Fruit fly (Drosophila melanogaster): ENCODE results near the gene cdi.

cdi gene

dm6 chr3R:19058384-19058783, 35.7 kb downstream of the cdi start:
- no peak for TF ChIP-seq usp (GFP tag; optimal IDR thresholded peaks at IDR 0.05)
- TF ChIP-seq Jra (GFP tag; optimal IDR thresholded peaks at IDR 0.05), result no peak
- no peak for TF ChIP-seq CG32264 (GFP tag; optimal IDR thresholded peaks at IDR 0.05)
- no peak for TF ChIP-seq rgr (GFP tag; optimal IDR thresholded peaks at IDR 0.05)
- no peak for TF ChIP-seq Sp1 (GFP tag; optimal IDR thresholded peaks at IDR 0.05)
- TF ChIP-seq jim (GFP tag; optimal IDR thresholded peaks at IDR 0.05), result no peak

- TF ChIP-seq Abd-B (GFP tag; optimal IDR thresholded peaks at IDR 0.05) (no peak), CG9705 (GFP tag; optimal IDR thresholded peaks at IDR 0.05) (no peak), N (GFP tag; optimal IDR thresholded peaks at IDR 0.05) (no peak)
Observed at dm6 chr3R:19056884-19057283, 37.2 kb downstream of the cdi start.

dm6 chr3R:19054839-19055238, 39.2 kb downstream of the cdi start:
- TF ChIP-seq fru (GFP tag; optimal IDR thresholded peaks at IDR 0.05), result no peak
- TF ChIP-seq HLH106 (tag; optimal IDR thresholded peaks at IDR 0.05), result no peak
- TF ChIP-seq Dfd (GFP tag; optimal IDR thresholded peaks at IDR 0.05), result no peak
- no peak for TF ChIP-seq Hr83 (GFP tag; optimal IDR thresholded peaks at IDR 0.05; ENCODE audit: poor library complexity, severe bottlenecking)
- TF ChIP-seq Myc (optimal IDR thresholded peaks at IDR 0.05), result no peak
- TF ChIP-seq Rel (GFP tag; optimal IDR thresholded peaks at IDR 0.05), result no peak
- no peak for TF ChIP-seq Rel (tag; optimal IDR thresholded peaks at IDR 0.05)
- no peak for TF ChIP-seq psq (GFP tag; optimal IDR thresholded peaks at IDR 0.05)
- no peak for TF ChIP-seq CG32264 (GFP tag; optimal IDR thresholded peaks at IDR 0.05)
- TF ChIP-seq br (GFP tag; optimal IDR thresholded peaks at IDR 0.05), result no peak
- no peak for TF ChIP-seq sv (GFP tag; optimal IDR thresholded peaks at IDR 0.05)
- TF ChIP-seq sage (GFP tag; optimal IDR thresholded peaks at IDR 0.05), result no peak

DNA sequence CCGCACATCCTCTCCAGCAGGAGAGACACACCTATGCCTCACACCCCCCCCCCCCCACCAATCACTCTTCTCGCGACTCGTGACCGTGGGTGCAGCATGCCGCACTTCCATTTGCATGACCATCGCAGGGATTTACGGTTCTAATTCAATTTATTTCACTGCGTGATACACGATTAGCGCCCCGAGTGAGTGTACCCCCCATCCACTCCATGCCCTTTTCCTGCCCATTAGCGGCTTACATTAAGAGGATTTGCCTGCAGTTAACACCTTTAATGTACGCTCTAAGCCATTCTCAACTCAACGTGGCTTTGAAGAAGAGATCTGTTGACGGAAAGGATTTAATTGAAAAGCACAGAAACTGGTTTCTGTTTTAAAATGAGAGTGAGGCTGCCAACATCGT, 41.6 kb downstream of the cdi start:
- TF ChIP-seq Hnf4 (GFP tag; optimal IDR thresholded peaks at IDR 0.05) (no peak), CG32264 (GFP tag; optimal IDR thresholded peaks at IDR 0.05) (no peak), h (GFP tag; optimal IDR thresholded peaks at IDR 0.05) (no peak), Myc (optimal IDR thresholded peaks at IDR 0.05) (no peak), lola (GFP tag; optimal IDR thresholded peaks at IDR 0.05) (no peak), usp (GFP tag; optimal IDR thresholded peaks at IDR 0.05) (no peak)

DNA sequence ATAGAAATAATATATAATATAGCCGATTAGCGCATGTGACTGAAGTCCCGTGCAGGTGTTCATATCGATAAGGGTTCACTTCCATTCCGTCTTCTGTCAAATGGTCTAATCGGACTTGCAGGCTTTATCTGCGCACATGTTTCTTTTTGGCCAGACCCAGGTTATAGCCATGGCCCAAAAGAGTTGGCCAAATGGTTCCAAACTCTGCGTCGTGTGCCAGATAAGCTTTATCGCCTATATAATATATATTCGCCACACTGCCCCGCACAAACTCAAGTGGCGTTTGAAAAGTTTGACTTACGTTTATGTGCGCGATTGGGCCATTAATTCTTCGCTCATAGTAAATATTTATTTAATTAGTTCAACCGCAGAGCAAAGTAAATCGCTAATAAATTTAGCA, 42.8 kb downstream of the cdi start:
- no peak for TF ChIP-seq psq (GFP tag; optimal IDR thresholded peaks at IDR 0.05)
- TF ChIP-seq h (GFP tag; optimal IDR thresholded peaks at IDR 0.05), result peak; percentile 74
- TF ChIP-seq Dif (GFP tag; optimal IDR thresholded peaks at IDR 0.05; ENCODE audit: partially characterized antibody), result peak; percentile 5
- no peak for TF ChIP-seq CG32264 (GFP tag; optimal IDR thresholded peaks at IDR 0.05)
- no peak for TF ChIP-seq foxo (GFP tag; optimal IDR thresholded peaks at IDR 0.05)
- TF ChIP-seq Dfd (GFP tag; optimal IDR thresholded peaks at IDR 0.05), result no peak
- no peak for TF ChIP-seq usp (GFP tag; optimal IDR thresholded peaks at IDR 0.05)
- TF ChIP-seq dsf (GFP tag; optimal IDR thresholded peaks at IDR 0.05; ENCODE audit: borderline replicate concordance), result no peak
- TF ChIP-seq rgr (GFP tag; optimal IDR thresholded peaks at IDR 0.05), result no peak
- no peak for TF ChIP-seq br (GFP tag; optimal IDR thresholded peaks at IDR 0.05)
- TF ChIP-seq brk (GFP tag; optimal IDR thresholded peaks at IDR 0.05), result no peak
- no peak for TF ChIP-seq Hr78 (GFP tag; optimal IDR thresholded peaks at IDR 0.05)
- TF ChIP-seq sage (GFP tag; optimal IDR thresholded peaks at IDR 0.05), result no peak
- TF ChIP-seq jim (GFP tag; optimal IDR thresholded peaks at IDR 0.05), result no peak
- TF ChIP-seq lola (GFP tag; optimal IDR thresholded peaks at IDR 0.05), result no peak

DNA sequence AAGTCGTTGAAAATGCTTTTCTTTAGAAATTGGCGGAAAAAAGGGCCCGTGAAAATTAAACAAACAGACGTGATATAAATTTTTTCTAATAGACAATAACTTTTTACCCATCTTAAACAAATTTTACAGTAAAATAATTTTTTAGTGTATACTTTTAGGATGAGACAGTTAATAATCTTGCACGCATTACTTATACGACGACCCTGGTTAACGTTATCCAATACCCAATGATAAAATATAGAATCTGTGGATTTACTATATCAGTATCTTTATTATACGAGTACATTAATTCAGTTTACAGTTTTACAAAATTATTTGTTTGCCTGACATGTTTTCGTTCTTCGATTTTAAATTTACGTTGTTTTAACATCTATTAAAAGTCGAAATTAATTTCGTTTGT, 49.4 kb downstream of the cdi start:
- no peak for TF ChIP-seq CrebA (GFP tag; optimal IDR thresholded peaks at IDR 0.05; ENCODE audit: borderline replicate concordance)
- TF ChIP-seq GATAd (GFP tag; optimal IDR thresholded peaks at IDR 0.05), result no peak
- no peak for TF ChIP-seq rgr (GFP tag; optimal IDR thresholded peaks at IDR 0.05)
- no peak for TF ChIP-seq lola (GFP tag; optimal IDR thresholded peaks at IDR 0.05)
- TF ChIP-seq CG32264 (GFP tag; optimal IDR thresholded peaks at IDR 0.05), result no peak
- no peak for TF ChIP-seq tai (GFP tag; optimal IDR thresholded peaks at IDR 0.05)
- no peak for TF ChIP-seq dsf (GFP tag; optimal IDR thresholded peaks at IDR 0.05; ENCODE audit: borderline replicate concordance)
- TF ChIP-seq dl (GFP tag; optimal IDR thresholded peaks at IDR 0.05; ENCODE audit: insufficient read depth in 1 of 2, partially characterized antibody in 2 of 2), result no peak
- TF ChIP-seq h (GFP tag; optimal IDR thresholded peaks at IDR 0.05), result no peak
- TF ChIP-seq Vsx2 (GFP tag; optimal IDR thresholded peaks at IDR 0.05; ENCODE audit: partially characterized antibody), result no peak
- no peak for TF ChIP-seq Abd-B (GFP tag; optimal IDR thresholded peaks at IDR 0.05)
- TF ChIP-seq fru (GFP tag; optimal IDR thresholded peaks at IDR 0.05), result no peak
- TF ChIP-seq HLH106 (tag; optimal IDR thresholded peaks at IDR 0.05), result no peak
- no peak for TF ChIP-seq pan (optimal IDR thresholded peaks at IDR 0.05)
- TF ChIP-seq psq (GFP tag; optimal IDR thresholded peaks at IDR 0.05), result no peak
- no peak for TF ChIP-seq Myc (optimal IDR thresholded peaks at IDR 0.05)
- no peak for TF ChIP-seq woc (GFP tag; optimal IDR thresholded peaks at IDR 0.05)
- no peak for TF ChIP-seq Hr83 (GFP tag; optimal IDR thresholded peaks at IDR 0.05; ENCODE audit: poor library complexity, severe bottlenecking)
